Fruit fly (Drosophila melanogaster): ENCODE results near the gene inaF-A.

inaF-A gene

dm6 chrX:11714529-11715262 lies 19.0 kb downstream of the inaF-A start (continued):
- TF ChIP-seq CG13624 (GFP tag; optimal IDR thresholded peaks at IDR 0.05) (no peak), Dad (GFP tag; optimal IDR thresholded peaks at IDR 0.05) (peak; percentile 76), CG31365 (tag; optimal IDR thresholded peaks at IDR 0.05) (no peak), Dek (tag; optimal IDR thresholded peaks at IDR 0.05) (peak; percentile 67), Antp (GFP tag; optimal IDR thresholded peaks at IDR 0.05) (peak; percentile 77), hkb (optimal IDR thresholded peaks at IDR 0.05) (no peak), hkb (GFP tag; IDR thresholded peaks at IDR 0.05) (peak; percentile 68), CG10366 (GFP tag; IDR thresholded peaks at IDR 0.05) (peak; percentile 58), zfh2 (GFP tag; optimal IDR thresholded peaks at IDR 0.05) (peak; percentile 82), CG17361 (GFP tag; IDR thresholded peaks at IDR 0.05) (peak; percentile 75; the same call in 2 of the 3 replicates), Nf-YA (GFP tag; IDR thresholded peaks at IDR 0.05) (no peak), sens-2 (GFP tag; IDR thresholded peaks at IDR 0.05) (no peak), row (GFP tag; IDR thresholded peaks at IDR 0.05) (peak; percentile 82), ERR (GFP tag; optimal IDR thresholded peaks at IDR 0.05) (no peak), Chrac-16 (GFP tag; optimal IDR thresholded peaks at IDR 0.05) (peak; percentile 7), pfk (GFP tag; optimal IDR thresholded peaks at IDR 0.05) (peak; percentile 98), mam (GFP tag; optimal IDR thresholded peaks at IDR 0.05) (peak; percentile 48), CG4404 (GFP tag; IDR thresholded peaks at IDR 0.05) (peak; percentile 65), fu2 (GFP tag; optimal IDR thresholded peaks at IDR 0.05) (peak; percentile 72), gce (GFP tag; IDR thresholded peaks at IDR 0.05) (no peak), shn (GFP tag; optimal IDR thresholded peaks at IDR 0.05) (peak; percentile 75), prd (optimal IDR thresholded peaks at IDR 0.05) (no peak), prd (GFP tag; IDR thresholded peaks at IDR 0.05) (peak; percentile 77), onecut (GFP tag; IDR thresholded peaks at IDR 0.05) (peak; percentile 59; the same call in 1 of the 2 replicates), nerfin-2 (GFP tag; IDR thresholded peaks at IDR 0.05; ENCODE audit: partially characterized antibody) (no peak), CG16863 (GFP tag; optimal IDR thresholded peaks at IDR 0.05) (peak; percentile 68), wor (GFP tag; IDR thresholded peaks at IDR 0.05) (no peak), Dll (GFP tag; IDR thresholded peaks at IDR 0.05; ENCODE audit: partially characterized antibody) (peak; percentile 34; the same call in 2 of the 4 replicates), esg (GFP tag; conservative IDR thresholded peaks at IDR 0.05) (peak; percentile 61), CG8478 (optimal IDR thresholded peaks at IDR 0.05) (no peak), vnd (GFP tag; IDR thresholded peaks at IDR 0.05; ENCODE audit: partially characterized antibody) (no peak), Sox102F (GFP tag; optimal IDR thresholded peaks at IDR 0.05) (peak; percentile 72), CG6254 (GFP tag; optimal IDR thresholded peaks at IDR 0.05) (peak; percentile 49), MTF-1 (GFP tag; optimal IDR thresholded peaks at IDR 0.05; ENCODE audit: borderline replicate concordance) (no peak), Hr51 (GFP tag; optimal IDR thresholded peaks at IDR 0.05) (peak; percentile 65 to 75), CG33557 (GFP tag; optimal IDR thresholded peaks at IDR 0.05) (no peak), jigr1 (GFP tag; IDR thresholded peaks at IDR 0.05) (no peak; the same call in 2 of the 3 replicates), bowl (GFP tag; IDR thresholded peaks at IDR 0.05) (peak; percentile 34; the same call in 1 of the 2 replicates), org-1 (GFP tag; optimal IDR thresholded peaks at IDR 0.05) (peak; percentile 71), NC2α (GFP tag; optimal IDR thresholded peaks at IDR 0.05) (peak; percentile 64), ci (GFP tag; IDR thresholded peaks at IDR 0.05) (peak; percentile 78), Hmr (GFP tag; optimal IDR thresholded peaks at IDR 0.05) (peak; percentile 77), HLH54F (GFP tag; optimal IDR thresholded peaks at IDR 0.05) (peak; percentile 85), CG43689 (GFP tag; IDR thresholded peaks at IDR 0.05) (no peak), CG33213 (GFP tag; optimal IDR thresholded peaks at IDR 0.05) (peak; percentile 11), CG1529 (GFP tag; optimal IDR thresholded peaks at IDR 0.05) (peak; percentile 38), wek (GFP tag; optimal IDR thresholded peaks at IDR 0.05) (peak; percentile 58), Nf-YC (tag; optimal IDR thresholded peaks at IDR 0.05) (peak; percentile 67), Fer3 (tag; optimal IDR thresholded peaks at IDR 0.05) (peak; percentile 64), CG15601 (tag; optimal IDR thresholded peaks at IDR 0.05) (no peak), Doc2 (GFP tag; IDR thresholded peaks at IDR 0.05) (no peak)

Measured in whole organism, embryonic.